Worm (Caenorhabditis elegans) whole organism, mixed stage, embryonic: Measurements from ENCODE around the gene C02F5.5.

Experiments
- M03D4.4 ChIP-seq: sonication (generic microtip); optimal IDR thresholded peaks from 2 replicates; lab custom pipeline; 2017; ENCODE audit warnings: mild to moderate bottlenecking, missing genetic modification characterization, missing compliant biosample characterization
- bed-3 ChIP-seq: fragments of 200-800 bp; sonication (Bioruptor generic); optimal IDR thresholded peaks from 3 replicates; lab custom pipeline; 2018; ENCODE audit warnings: mild to moderate bottlenecking, missing genetic modification characterization, moderate library complexity, missing compliant biosample characterization
- blmp-1 ChIP-seq: fragments of 150-350 bp; optimal IDR thresholded peaks from 2 replicates; lab custom pipeline; 2014; ENCODE audit warnings: missing biosample characterization, missing genetic modification characterization
- ceh-43 ChIP-seq: fragments of 200-800 bp; sonication (Bioruptor generic); optimal IDR thresholded peaks from 2 replicates; lab custom pipeline; 2018; ENCODE audit warnings: mild to moderate bottlenecking, missing genetic modification characterization, moderate library complexity, missing compliant biosample characterization
- ces-1 ChIP-seq: fragments of 150-350 bp; optimal IDR thresholded peaks from 2 replicates; lab custom pipeline; 2014; ENCODE audit warnings: missing biosample characterization, missing genetic modification reagents, missing genetic modification characterization
- cnd-1 ChIP-seq: fragments of 200-800 bp; sonication (Bioruptor generic); optimal IDR thresholded peaks from 2 replicates; lab custom pipeline; 2018; ENCODE audit warnings: mild to moderate bottlenecking, missing genetic modification characterization, missing compliant biosample characterization
- elt-3 ChIP-seq: fragments of 150-350 bp; optimal IDR thresholded peaks from 2 replicates; lab custom pipeline; 2014; ENCODE audit warnings: missing biosample characterization, missing genetic modification characterization
- ham-2 ChIP-seq: fragments of 200-800 bp; sonication (Bioruptor generic); optimal IDR thresholded peaks from 2 replicates; lab custom pipeline; 2018; ENCODE audit warnings: mild to moderate bottlenecking, missing genetic modification characterization, missing compliant biosample characterization
- hlh-1 ChIP-seq: fragments of 150-350 bp; optimal IDR thresholded peaks from 2 replicates; lab custom pipeline; 2014; ENCODE audit warnings: missing biosample characterization, missing genetic modification reagents, missing genetic modification characterization
- lin-13 ChIP-seq: fragments of 150-350 bp; optimal IDR thresholded peaks from 2 replicates; lab custom pipeline; 2014; ENCODE audit warnings: missing biosample characterization, missing genetic modification characterization
- lin-32 ChIP-seq: fragments of 200-800 bp; sonication (Bioruptor generic); optimal IDR thresholded peaks from 2 replicates; lab custom pipeline; 2018; ENCODE audit warnings: mild to moderate bottlenecking, missing genetic modification characterization, missing compliant biosample characterization
- lsy-2 ChIP-seq: fragments of 150-350 bp; optimal IDR thresholded peaks from 2 replicates; lab custom pipeline; 2014; ENCODE audit warnings: missing biosample characterization, missing genetic modification characterization
- mab-5 ChIP-seq: fragments of 150-350 bp; optimal IDR thresholded peaks from 2 replicates; lab custom pipeline; 2014; ENCODE audit warnings: missing biosample characterization, missing genetic modification characterization
- mep-1 ChIP-seq: fragments of 150-350 bp; optimal IDR thresholded peaks from 2 replicates; lab custom pipeline; 2017; ENCODE audit warnings: missing biosample characterization, missing genetic modification reagents, missing genetic modification characterization, inconsistent platforms
- mls-2 ChIP-seq: sonication (generic microtip); optimal IDR thresholded peaks from 2 replicates; lab custom pipeline; 2016; ENCODE audit warnings: mild to moderate bottlenecking, missing genetic modification characterization, moderate library complexity, missing compliant biosample characterization
- nhr-12 ChIP-seq: fragments of 150-350 bp; optimal IDR thresholded peaks from 2 replicates; lab custom pipeline; 2014; ENCODE audit warnings: missing biosample characterization, missing genetic modification characterization
- nhr-2 ChIP-seq: fragments of 150-350 bp; optimal IDR thresholded peaks from 2 replicates; lab custom pipeline; 2014; ENCODE audit warnings: missing biosample characterization, missing genetic modification characterization
- nhr-237 ChIP-seq: fragments of 150-350 bp; optimal IDR thresholded peaks from 2 replicates; lab custom pipeline; 2014; ENCODE audit warnings: missing biosample characterization, missing genetic modification characterization
- nhr-28 ChIP-seq: fragments of 150-350 bp; optimal IDR thresholded peaks from 2 replicates; lab custom pipeline; 2014; ENCODE audit warnings: missing biosample characterization, missing genetic modification characterization
- nhr-76 ChIP-seq: sonication (generic microtip); optimal IDR thresholded peaks from 2 replicates; lab custom pipeline; 2017; ENCODE audit warnings: missing biosample characterization, missing genetic modification characterization
- pha-4 ChIP-seq: fragments of 150-350 bp; optimal IDR thresholded peaks from 2 replicates; lab custom pipeline; 2018; ENCODE audit warnings: missing biosample characterization, missing genetic modification reagents, missing genetic modification characterization
- sem-2 ChIP-seq: fragments of 200-800 bp; sonication (Bioruptor generic); optimal IDR thresholded peaks from 2 replicates; lab custom pipeline; 2018; ENCODE audit warnings: mild to moderate bottlenecking, missing genetic modification characterization, missing compliant biosample characterization
- snpc-4 ChIP-seq: fragments of 150-350 bp; optimal IDR thresholded peaks from 2 replicates; lab custom pipeline; 2014; ENCODE audit warnings: missing biosample characterization, missing genetic modification characterization
- sptf-1 ChIP-seq: sonication (generic microtip); optimal IDR thresholded peaks from 2 replicates; lab custom pipeline; 2017; ENCODE audit warnings: mild to moderate bottlenecking, missing genetic modification characterization, moderate library complexity, missing compliant biosample characterization
- tbx-8 ChIP-seq: fragments of 200-800 bp; sonication (Bioruptor generic); optimal IDR thresholded peaks from 2 replicates; lab custom pipeline; 2018; ENCODE audit warnings: mild to moderate bottlenecking, missing genetic modification characterization, moderate library complexity, missing compliant biosample characterization
- unc-120 ChIP-seq: sonication (generic microtip); optimal IDR thresholded peaks from 2 replicates; lab custom pipeline; 2017; ENCODE audit warnings: missing genetic modification characterization, missing compliant biosample characterization; ENCODE audit not compliant: poor library complexity, severe bottlenecking
- unc-39 ChIP-seq: fragments of 150-350 bp; optimal IDR thresholded peaks from 2 replicates; lab custom pipeline; 2014; ENCODE audit warnings: missing biosample characterization, missing genetic modification characterization
- unc-62 ChIP-seq: fragments of 150-350 bp; optimal IDR thresholded peaks from 2 replicates; lab custom pipeline; 2014; ENCODE audit warnings: missing biosample characterization, missing genetic modification reagents, missing genetic modification characterization
- zip-8 ChIP-seq: fragments of 150-350 bp; optimal IDR thresholded peaks from 2 replicates; lab custom pipeline; 2014; ENCODE audit warnings: missing biosample characterization, missing genetic modification characterization
- ztf-11 ChIP-seq: fragments of 150-350 bp; optimal IDR thresholded peaks from 2 replicates; lab custom pipeline; 2014; ENCODE audit warnings: missing biosample characterization, missing genetic modification characterization

The C02F5.5 gene

ce11 chrIII:8209775-8210174 is 26.2 kb upstream of the C02F5.5 start, which contains the start of gene C30A5.10:
Gene C30A5.10 (minus strand): TSS chrIII:8209875.
- TF ChIP-seq mab-5 (tag; lab: Kevin White, UChicago) (no peak), nhr-237 (tag; lab: Kevin White, UChicago) (no peak), snpc-4 (tag; lab: Kevin White, UChicago) (no peak), M03D4.4 (tag; lab: Kevin White, UChicago) (no peak), tbx-8 (GFP tag; lab: Kevin White, UChicago) (no peak), unc-120 (no peak), nhr-2 (no peak), nhr-12 (no peak), pha-4 (no peak), ces-1 (GFP tag; lab: Kevin White, UChicago) (no peak), hlh-1 (no peak), sem-2 (GFP tag; lab: Kevin White, UChicago) (no peak), unc-39 (tag; lab: Kevin White, UChicago) (no peak), unc-62 (no peak), bed-3 (no peak), mep-1 (tag; lab: Kevin White, UChicago) (no peak), nhr-76 (no peak), lin-32 (GFP tag; lab: Kevin White, UChicago) (no peak), ztf-11 (no peak)

- TF ChIP-seq sptf-1 (tag; lab: Kevin White, UChicago) (no peak), mab-5 (tag; lab: Kevin White, UChicago) (no peak), nhr-28 (tag; lab: Kevin White, UChicago) (no peak), ham-2 (GFP tag; lab: Kevin White, UChicago) (no peak), mep-1 (tag; lab: Kevin White, UChicago) (no peak), nhr-76 (no peak), unc-62 (no peak), nhr-2 (no peak), ztf-11 (no peak), ceh-43 (GFP tag; lab: Kevin White, UChicago) (no peak), elt-3 (tag; lab: Kevin White, UChicago) (no peak), lsy-2 (tag; lab: Kevin White, UChicago) (no peak), nhr-237 (tag; lab: Kevin White, UChicago) (no peak), cnd-1 (no peak)
Observed at ce11 chrIII:8211562-8211961, 24.4 kb upstream of the C02F5.5 start.

- no peak for TF ChIP-seq unc-39 (tag; lab: Kevin White, UChicago)
- TF ChIP-seq lsy-2 (tag; lab: Kevin White, UChicago), result peak; percentile 55
- no peak for TF ChIP-seq nhr-237 (tag; lab: Kevin White, UChicago)
Observed at ce11 chrIII:8216224-8216623, 19.8 kb upstream of the C02F5.5 start, which contains the start of gene unc-86. Gene unc-86 (minus strand): TSS chrIII:8216336.

DNA sequence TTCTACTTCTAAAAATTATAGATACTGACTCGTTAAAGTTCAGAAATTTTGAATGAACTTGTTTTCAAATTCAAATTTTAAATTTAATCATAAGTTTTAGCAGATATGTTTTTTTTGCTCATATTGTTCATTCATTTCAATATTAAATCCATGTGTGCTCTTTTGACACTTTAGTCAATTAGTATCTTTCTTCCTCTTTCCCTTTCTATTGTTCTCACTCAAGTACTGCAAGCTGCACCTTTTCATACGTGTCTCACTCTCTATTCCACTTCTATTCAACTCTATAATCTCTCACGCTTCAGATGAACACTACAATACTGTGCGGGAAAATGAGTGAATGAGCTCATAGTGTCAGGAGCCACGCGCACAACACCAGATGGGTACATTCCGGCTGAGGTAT is 18.1 kb upstream of the C02F5.5 start, which contains the start of gene C30A5.16:
Gene C30A5.16, plus strand, starts transcription at position 301 of the 400 bp plus-strand sequence.
- no peak for TF ChIP-seq mab-5 (tag; lab: Kevin White, UChicago)
- no peak for TF ChIP-seq hlh-1
- TF ChIP-seq unc-62, result no peak
- TF ChIP-seq lin-13, result no peak
- no peak for TF ChIP-seq ceh-43 (GFP tag; lab: Kevin White, UChicago)
- TF ChIP-seq mls-2 (tag; lab: Kevin White, UChicago), result no peak
- TF ChIP-seq tbx-8 (GFP tag; lab: Kevin White, UChicago), result no peak
- no peak for TF ChIP-seq sptf-1 (tag; lab: Kevin White, UChicago)
- no peak for TF ChIP-seq ztf-11

DNA sequence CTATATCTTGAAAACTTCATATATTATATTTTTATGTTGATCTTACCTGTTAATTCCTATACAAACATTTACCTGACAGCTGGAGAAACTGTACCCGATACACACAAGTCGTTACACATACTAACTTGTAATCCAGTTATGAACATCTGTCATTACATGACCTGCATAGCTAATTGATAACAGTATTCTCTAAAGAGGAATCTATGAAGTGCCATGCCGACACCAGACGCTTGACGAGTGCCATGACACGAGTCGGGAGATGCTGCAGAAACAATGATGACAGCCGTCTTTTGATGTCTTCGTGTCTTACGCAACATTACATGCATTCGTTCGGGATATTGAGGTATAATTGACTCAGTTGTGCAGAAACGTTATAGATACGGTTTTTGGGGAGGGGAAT is 15.9 kb upstream of the C02F5.5 start:
- TF ChIP-seq zip-8 (peak; percentile 27), sptf-1 (tag; lab: Kevin White, UChicago) (no peak), blmp-1 (tag; lab: Kevin White, UChicago) (no peak), nhr-2 (peak; percentile 31), lin-13 (no peak)

- TF ChIP-seq ham-2 (GFP tag; lab: Kevin White, UChicago), result no peak
- no peak for TF ChIP-seq cnd-1
- TF ChIP-seq ceh-43 (GFP tag; lab: Kevin White, UChicago), result no peak
- TF ChIP-seq unc-62, result no peak
- TF ChIP-seq tbx-8 (GFP tag; lab: Kevin White, UChicago), result no peak
Observed at ce11 chrIII:8224769-8225168, 11.2 kb upstream of the C02F5.5 start, which contains the start of gene mob-4. Gene mob-4 (plus strand): TSS chrIII:8225097.
